Worm (Caenorhabditis elegans) whole organism, late embryonic: ENCODE results near the gene ssp-34.

ENCODE experiments used
- ama-1 ChIP-seq: fragments of 150-350 bp; optimal IDR thresholded peaks from 2 replicates; lab custom pipeline; 2014
- ceh-24 ChIP-seq: sonication (generic microtip); optimal IDR thresholded peaks from 2 replicates; lab custom pipeline; 2016; ENCODE audit warnings: mild to moderate bottlenecking, missing genetic modification characterization, missing compliant biosample characterization
- ceh-48 ChIP-seq: sonication (generic microtip); optimal IDR thresholded peaks from 2 replicates; lab custom pipeline; 2016; ENCODE audit warnings: missing genetic modification characterization, inconsistent platforms, missing compliant biosample characterization
- dmd-4 ChIP-seq: sonication (generic microtip); optimal IDR thresholded peaks from 2 replicates; lab custom pipeline; 2016; ENCODE audit warnings: borderline replicate concordance, missing genetic modification characterization, missing compliant biosample characterization
- elt-2 ChIP-seq: sonication (generic microtip); optimal IDR thresholded peaks from 2 replicates; lab custom pipeline; 2016; ENCODE audit warnings: missing genetic modification reagents, missing genetic modification characterization, missing compliant biosample characterization
- fax-1 ChIP-seq: sonication (generic microtip); optimal IDR thresholded peaks from 2 replicates; lab custom pipeline; 2016; ENCODE audit warnings: missing genotype, missing genetic modification characterization, missing compliant biosample characterization
- lin-11 ChIP-seq: fragments of 200-800 bp; sonication (Bioruptor generic); optimal IDR thresholded peaks from 2 replicates; lab custom pipeline; 2018; ENCODE audit warnings: mild to moderate bottlenecking, missing genetic modification characterization, missing compliant biosample characterization
- pag-3 ChIP-seq: sonication (generic microtip); optimal IDR thresholded peaks from 2 replicates; lab custom pipeline; 2016; ENCODE audit warnings: missing compliant biosample characterization, missing genetic modification characterization, borderline replicate concordance
- pha-4 ChIP-seq: fragments of 150-350 bp; optimal IDR thresholded peaks from 2 replicates; lab custom pipeline; 2018; ENCODE audit warnings: missing biosample characterization, missing genetic modification reagents, missing genetic modification characterization
- tbx-2 ChIP-seq: sonication (generic microtip); optimal IDR thresholded peaks from 2 replicates; lab custom pipeline; 2016; ENCODE audit warnings: missing genetic modification characterization, missing compliant biosample characterization
- tbx-7 ChIP-seq: sonication (generic microtip); optimal IDR thresholded peaks from 2 replicates; lab custom pipeline; 2016; ENCODE audit warnings: missing genotype, missing genetic modification characterization, missing compliant biosample characterization
- zip-5 ChIP-seq: sonication (generic microtip); optimal IDR thresholded peaks from 2 replicates; lab custom pipeline; 2016; ENCODE audit warnings: missing genetic modification characterization, missing compliant biosample characterization

DNA sequence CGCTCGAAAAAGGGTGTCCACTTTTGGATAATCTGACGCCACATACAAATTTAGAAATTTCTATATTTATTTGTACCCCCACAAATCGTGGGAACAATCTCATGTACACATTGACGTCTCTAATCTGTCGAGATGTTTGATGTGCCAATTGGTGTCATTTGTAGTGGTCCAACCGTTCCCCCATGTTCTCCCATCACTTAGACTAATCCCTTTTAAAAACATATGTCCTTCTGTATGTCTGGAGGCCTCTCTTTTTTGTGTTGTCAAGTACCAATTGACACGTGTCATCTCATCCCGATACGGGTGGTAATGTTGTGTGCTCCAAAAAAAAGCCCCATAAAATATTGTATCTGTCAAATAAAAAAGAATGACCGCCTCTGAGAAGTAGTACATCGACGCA, 6.9 kb upstream of the ssp-34 start:
- TF ChIP-seq elt-2 (tag; lab: Kevin White, UChicago) (no peak), ceh-24 (tag; lab: Kevin White, UChicago) (no peak), fax-1 (tag; lab: Kevin White, UChicago) (no peak), tbx-7 (no peak), zip-5 (tag; lab: Kevin White, UChicago) (no peak), ceh-48 (tag; lab: Kevin White, UChicago) (no peak), pag-3 (no peak), ama-1 (lab: Kevin White, UChicago) (no peak), dmd-4 (tag; lab: Kevin White, UChicago) (no peak), pha-4 (no peak), lin-11 (tag; lab: Kevin White, UChicago) (no peak), tbx-2 (tag; lab: Kevin White, UChicago) (no peak)
